Worm (Caenorhabditis elegans) whole organism, L4 larva: Measurements from ENCODE around the gene rei-1.

Source experiments
- hlh-11 ChIP-seq: fragments of 200-800 bp; sonication (Bioruptor generic); optimal IDR thresholded peaks from 2 replicates; lab custom pipeline; 2018; ENCODE audit warnings: mild to moderate bottlenecking, missing genetic modification characterization, missing compliant biosample characterization
- skn-1 ChIP-seq: fragments of 150-350 bp; optimal IDR thresholded peaks from 2 replicates; lab custom pipeline; 2014; ENCODE audit warnings: missing biosample characterization, missing genetic modification characterization
- snpc-4 ChIP-seq: fragments of 150-350 bp; optimal IDR thresholded peaks from 2 replicates; lab custom pipeline; 2014; ENCODE audit warnings: missing biosample characterization, missing genetic modification characterization

DNA sequence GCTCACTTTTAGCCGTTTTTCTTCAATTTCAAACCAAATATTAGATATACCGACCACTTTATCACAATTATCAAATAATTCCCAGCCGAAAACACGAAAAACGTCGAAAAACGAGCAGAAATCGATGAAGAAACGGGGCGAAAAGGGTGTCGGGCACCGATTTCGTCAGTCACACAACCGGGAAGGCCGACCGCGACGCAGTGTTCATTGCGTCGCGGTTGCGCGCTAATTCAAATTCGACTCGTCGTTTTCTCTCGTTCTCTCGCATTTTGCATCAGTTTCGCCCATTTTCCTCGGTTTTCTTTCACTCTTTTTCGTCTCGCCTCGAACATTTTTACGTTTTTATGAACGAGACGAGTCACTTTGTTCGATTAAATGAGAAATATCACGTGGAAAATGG is 10.4 kb downstream of the rei-1 start:
- TF ChIP-seq skn-1 = no peak
- no peak for TF ChIP-seq snpc-4 (tag; lab: Kevin White, UChicago)
- peak; percentile 70 for TF ChIP-seq hlh-11 (tag; lab: Kevin White, UChicago)
